Fruit fly (Drosophila melanogaster) whole organism, pupa: ENCODE data around the gene CG18281.

ENCODE experiments used
- CG10348 ChIP-seq: fragments of 200-800 bp; sonication (Bioruptor generic); IDR thresholded peaks from 2 replicates; pipeline ENCODE4 v1.3.6; 2022; ENCODE audit warnings: missing biosample characterization, missing genetic modification characterization
- CG12605 ChIP-seq: fragments of 200-800 bp; sonication (Bioruptor generic); IDR thresholded peaks from 2 replicates; pipeline ENCODE4 v1.3.6; 2022; ENCODE audit warnings: missing biosample characterization, missing genetic modification characterization
- CG13204 ChIP-seq: fragments of 200-800 bp; sonication (Bioruptor generic); optimal IDR thresholded peaks from 2 replicates; lab custom pipeline; 2018; ENCODE audit warnings: missing biosample characterization, mild to moderate bottlenecking, missing genetic modification characterization, moderate library complexity
- CG14655 ChIP-seq: fragments of 200-800 bp; sonication (Bioruptor generic); optimal IDR thresholded peaks from 3 replicates; lab custom pipeline; 2017; ENCODE audit warnings: mild to moderate bottlenecking, missing biosample characterization, missing genetic modification reagents, missing genetic modification characterization
- CG15710 ChIP-seq: fragments of 200-800 bp; sonication (Bioruptor generic); optimal IDR thresholded peaks from 2 replicates; lab custom pipeline; 2018; ENCODE audit warnings: missing biosample characterization, mild to moderate bottlenecking, missing genetic modification characterization, moderate library complexity
- CG17806 ChIP-seq: fragments of 200-800 bp; sonication (Bioruptor generic); optimal IDR thresholded peaks from 2 replicates; lab custom pipeline; 2018; ENCODE audit warnings: missing biosample characterization, mild to moderate bottlenecking, missing genetic modification characterization, moderate library complexity
- CG32121 ChIP-seq: fragments of 200-800 bp; sonication (Bioruptor generic); IDR thresholded peaks from 2 replicates; pipeline ENCODE4 v1.3.6; 2022; ENCODE audit warnings: missing biosample characterization, missing genetic modification characterization
- CG34367 ChIP-seq: fragments of 200-800 bp; sonication (Bioruptor generic); optimal IDR thresholded peaks from 2 replicates; lab custom pipeline; 2018; ENCODE audit warnings: missing biosample characterization, mild to moderate bottlenecking, missing genetic modification characterization
- CG4496 ChIP-seq: fragments of 200-800 bp; sonication (Bioruptor generic); IDR thresholded peaks from 3 replicates; pipeline ENCODE4 v1.3.6; 2022; ENCODE audit warnings: missing biosample characterization, missing genetic modification characterization
- CG8159 ChIP-seq: fragments of 200-800 bp; sonication (Bioruptor generic); optimal IDR thresholded peaks from 3 replicates; lab custom pipeline; 2018; ENCODE audit warnings: missing biosample characterization, mild to moderate bottlenecking, missing genetic modification characterization, moderate library complexity
- CG8301 ChIP-seq: fragments of 200-800 bp; sonication (Bioruptor generic); optimal IDR thresholded peaks from 2 replicates; lab custom pipeline; 2018; ENCODE audit warnings: missing biosample characterization, mild to moderate bottlenecking, missing genetic modification characterization
- CG9948 ChIP-seq: fragments of 200-800 bp; sonication (Bioruptor generic); optimal IDR thresholded peaks from 2 replicates; lab custom pipeline; 2018; ENCODE audit warnings: missing biosample characterization, mild to moderate bottlenecking, missing genetic modification characterization, moderate library complexity
- D1 ChIP-seq: fragments of 200-800 bp; sonication (Bioruptor generic); optimal IDR thresholded peaks from 2 replicates; lab custom pipeline; 2018; ENCODE audit warnings: missing biosample characterization, mild to moderate bottlenecking, missing genetic modification characterization, moderate library complexity
- EcR ChIP-seq: fragments of 200-800 bp; sonication (Bioruptor generic); optimal IDR thresholded peaks from 3 replicates; lab custom pipeline; 2019; ENCODE audit warnings: missing biosample characterization, missing genetic modification characterization, mild to moderate bottlenecking, moderate library complexity, missing genetic modification reagents
- Ets98B ChIP-seq: fragments of 200-800 bp; sonication (Bioruptor generic); IDR thresholded peaks from 2 replicates; pipeline ENCODE4 v1.3.6; 2022; ENCODE audit warnings: missing biosample characterization, missing genetic modification characterization
- Pif1A ChIP-seq: fragments of 200-800 bp; sonication (Bioruptor generic); optimal IDR thresholded peaks from 3 replicates; lab custom pipeline; 2016; ENCODE audit warnings: missing biosample characterization, missing genetic modification characterization
- Pif1B ChIP-seq: fragments of 200-800 bp; sonication (Bioruptor generic); optimal IDR thresholded peaks from 3 replicates; lab custom pipeline; 2016; ENCODE audit warnings: missing biosample characterization, missing genetic modification characterization
- Snoo ChIP-seq: fragments of 200-800 bp; sonication (Bioruptor generic); optimal IDR thresholded peaks from 3 replicates; lab custom pipeline; 2017; ENCODE audit warnings: missing biosample characterization, mild to moderate bottlenecking, missing genetic modification characterization, inconsistent platforms
- fd96Ca ChIP-seq: fragments of 200-800 bp; sonication (Bioruptor generic); IDR thresholded peaks from 3 replicates; pipeline ENCODE4 v1.3.6; 2022; ENCODE audit warnings: missing biosample characterization, missing genetic modification characterization
- gl ChIP-seq: fragments of 200-800 bp; sonication (Bioruptor generic); optimal IDR thresholded peaks from 2 replicates; lab custom pipeline; 2018; ENCODE audit warnings: missing biosample characterization, mild to moderate bottlenecking, missing genetic modification characterization
- rn ChIP-seq: fragments of 200-800 bp; sonication (Bioruptor generic); IDR thresholded peaks from 2 replicates; pipeline ENCODE4 v1.3.6; 2022; ENCODE audit warnings: missing biosample characterization, missing genetic modification characterization

The CG18281 gene

dm6 chr3L:20473021-20473799 is 26.4 kb upstream of the CG18281 start, which contains the start of the genes CG32428 and CG5969:
Gene CG32428 (minus strand): TSS chr3L:20473723.
Gene CG5969 (plus strand): TSS chr3L:20473783.
- peak; percentile 65 for TF ChIP-seq CG8301 (tag; lab: Kevin White, UChicago)
- TF ChIP-seq CG14655 (GFP tag; lab: Kevin White, UChicago) = peak; percentile 77
- TF ChIP-seq fd96Ca (GFP tag; lab: Robert Waterston, UW) = peak; percentile 57; the same call in 2 of the 3 replicates
- TF ChIP-seq CG17806 (tag; lab: Kevin White, UChicago) = peak; percentile 72
- TF ChIP-seq CG10348 (GFP tag; lab: Robert Waterston, UW) = no peak
- peak; percentile 67 for TF ChIP-seq Ets98B (GFP tag; lab: Robert Waterston, UW)
- peak; percentile 18 for TF ChIP-seq D1 (tag; lab: Kevin White, UChicago)
- peak; percentile 51 for TF ChIP-seq Pif1B (GFP tag; lab: Kevin White, UChicago)
- no peak for TF ChIP-seq CG13204 (GFP tag; lab: Kevin White, UChicago)
- TF ChIP-seq CG15710 (tag; lab: Kevin White, UChicago) = peak; percentile 82
- peak; percentile 64 for TF ChIP-seq CG12605 (GFP tag; lab: Robert Waterston, UW)
- TF ChIP-seq CG32121 (GFP tag; lab: Robert Waterston, UW) = peak; percentile 80
- TF ChIP-seq rn (GFP tag; lab: Robert Waterston, UW) = peak; percentile 61
- TF ChIP-seq CG34367 = peak; percentile 71
- TF ChIP-seq CG9948 (tag; lab: Kevin White, UChicago) = peak; percentile 74
- TF ChIP-seq Snoo = peak; percentile 72
- TF ChIP-seq Pif1A = peak; percentile 52
- TF ChIP-seq gl (tag; lab: Kevin White, UChicago) = no peak
- peak; percentile 88 for TF ChIP-seq CG4496
- no peak for TF ChIP-seq EcR
- peak; percentile 81 for TF ChIP-seq CG8159 (tag; lab: Kevin White, UChicago)
- TF ChIP-seq, all 21 proteins: peak for 17

DNA sequence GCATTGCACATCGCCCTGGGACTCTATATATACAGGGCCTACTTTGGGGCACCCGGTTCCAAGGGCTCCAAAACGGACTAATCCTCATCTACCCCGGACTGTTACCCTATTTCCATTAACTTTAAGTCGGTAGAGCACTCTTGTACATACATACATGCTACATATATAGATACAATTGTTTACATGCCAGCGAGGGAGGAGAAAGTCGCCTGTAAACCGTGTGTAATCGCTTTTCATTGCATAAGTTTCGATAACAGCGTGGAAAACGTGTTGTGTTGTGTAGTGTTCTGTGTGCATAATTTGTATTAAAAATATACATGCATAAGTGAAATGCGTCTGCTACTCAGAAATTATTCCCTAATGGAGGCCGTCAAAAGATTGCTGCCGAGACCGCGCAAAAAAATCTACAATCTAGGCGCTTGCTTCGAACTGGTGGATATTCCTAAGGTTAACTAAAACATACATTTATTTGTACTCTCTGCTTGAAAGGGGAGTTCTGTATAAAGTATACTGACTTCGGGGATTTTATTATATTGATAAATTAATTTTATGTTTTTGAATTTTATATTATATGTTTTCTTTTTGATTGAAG is 25.3 kb upstream of the CG18281 start, which contains the start of gene isoQC:
Gene isoQC (plus strand): TSS at position 270 of the 592 bp plus-strand sequence.
- TF ChIP-seq CG14655 (GFP tag; lab: Kevin White, UChicago) (no peak), Snoo (no peak), CG9948 (tag; lab: Kevin White, UChicago) (no peak), rn (GFP tag; lab: Robert Waterston, UW) (no peak), CG10348 (GFP tag; lab: Robert Waterston, UW) (no peak), CG8301 (tag; lab: Kevin White, UChicago) (no peak), fd96Ca (GFP tag; lab: Robert Waterston, UW) (no peak), gl (tag; lab: Kevin White, UChicago) (no peak), CG15710 (tag; lab: Kevin White, UChicago) (no peak), CG12605 (GFP tag; lab: Robert Waterston, UW) (no peak), CG4496 (no peak), Pif1B (GFP tag; lab: Kevin White, UChicago) (no peak), CG13204 (GFP tag; lab: Kevin White, UChicago) (no peak), D1 (tag; lab: Kevin White, UChicago) (no peak)

DNA sequence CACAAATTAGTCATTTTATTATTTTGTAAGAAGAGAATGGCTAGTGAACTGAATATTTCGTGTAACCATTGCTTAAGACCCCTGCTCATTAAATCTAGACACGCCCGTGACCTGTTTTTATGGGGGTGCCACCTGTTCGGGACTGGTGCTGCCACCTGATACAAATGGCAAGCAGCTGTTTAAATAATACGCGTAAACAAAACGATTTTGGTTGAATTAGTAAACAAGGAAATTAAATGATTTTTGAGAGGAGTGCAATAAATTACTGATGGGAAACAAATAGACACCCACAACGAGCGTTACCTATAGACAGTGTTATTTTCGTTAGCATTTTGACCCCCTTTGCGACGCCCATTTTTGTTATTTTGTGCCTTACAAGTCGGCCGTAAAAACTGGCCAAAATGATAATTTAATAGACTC is 24.8 kb upstream of the CG18281 start:
- TF ChIP-seq CG9948 (tag; lab: Kevin White, UChicago) (peak; percentile 64), gl (tag; lab: Kevin White, UChicago) (peak; percentile 47), CG34367 (peak; percentile 59), CG15710 (tag; lab: Kevin White, UChicago) (peak; percentile 73), EcR (no peak), CG8159 (tag; lab: Kevin White, UChicago) (peak; percentile 80), CG12605 (GFP tag; lab: Robert Waterston, UW) (no peak), Ets98B (GFP tag; lab: Robert Waterston, UW) (no peak), CG32121 (GFP tag; lab: Robert Waterston, UW) (no peak), CG17806 (tag; lab: Kevin White, UChicago) (peak; percentile 84), Pif1B (GFP tag; lab: Kevin White, UChicago) (peak; percentile 83), D1 (tag; lab: Kevin White, UChicago) (peak; percentile 75), Snoo (peak; percentile 83), Pif1A (peak; percentile 90), CG14655 (GFP tag; lab: Kevin White, UChicago) (peak; percentile 83), fd96Ca (GFP tag; lab: Robert Waterston, UW) (no peak), CG8301 (tag; lab: Kevin White, UChicago) (peak; percentile 81)

DNA sequence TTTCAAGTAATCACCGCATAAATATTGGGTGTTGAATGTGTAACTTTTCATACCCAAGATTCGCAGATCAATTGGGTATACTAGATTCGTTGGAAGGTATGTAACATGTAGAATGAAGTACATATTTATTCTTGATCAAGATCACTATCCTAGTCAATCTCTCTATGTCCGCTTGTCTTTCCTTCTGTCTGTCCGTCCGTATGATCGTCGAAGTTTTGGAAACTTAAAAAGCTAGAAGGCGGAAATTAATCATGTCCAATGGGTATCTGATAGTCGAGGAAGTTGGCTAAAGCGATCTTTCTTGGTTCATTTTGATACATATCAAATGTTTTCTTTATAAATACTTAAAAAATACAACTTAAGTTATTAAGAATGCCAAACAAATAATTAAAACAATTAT is 12.0 kb upstream of the CG18281 start:
- no peak for TF ChIP-seq Pif1B (GFP tag; lab: Kevin White, UChicago)
- no peak for TF ChIP-seq CG34367
- TF ChIP-seq rn (GFP tag; lab: Robert Waterston, UW) = no peak
- no peak for TF ChIP-seq CG14655 (GFP tag; lab: Kevin White, UChicago)
- no peak for TF ChIP-seq CG17806 (tag; lab: Kevin White, UChicago)
- TF ChIP-seq EcR = no peak
- no peak for TF ChIP-seq CG12605 (GFP tag; lab: Robert Waterston, UW)
- no peak for TF ChIP-seq CG8301 (tag; lab: Kevin White, UChicago)
- TF ChIP-seq Pif1A = no peak
- no peak for TF ChIP-seq Snoo
- no peak for TF ChIP-seq CG9948 (tag; lab: Kevin White, UChicago)
- TF ChIP-seq CG4496 = no peak
